Fruit fly (Drosophila melanogaster): Measurements from ENCODE around the gene CG33234.
A peak's percentile ranks its signal among the peaks of the same experiment; 100 is the strongest.

CG33234 gene

DNA sequence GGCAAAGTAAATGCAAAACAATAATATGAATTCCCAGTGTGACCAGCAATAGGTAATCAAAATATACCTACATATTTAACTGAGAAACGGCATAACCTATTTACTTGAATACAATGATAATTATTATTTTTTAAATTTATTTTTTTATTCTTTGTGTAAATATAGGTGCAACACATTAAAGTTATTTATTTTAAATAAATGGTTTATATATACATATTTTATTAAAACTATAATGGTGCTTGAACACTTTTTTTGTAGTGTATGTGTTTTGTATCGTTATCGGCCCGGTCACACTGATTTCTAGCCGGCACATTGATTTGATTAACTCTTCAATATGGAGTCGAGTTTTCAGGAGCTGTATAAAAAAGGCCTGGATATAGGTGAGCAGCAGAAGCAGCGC, 9.6 kb upstream of the CG33234 start, which contains the start of the genes ProRS-m, CG42304 and Snup (continued):
- TF ChIP-seq CG10462 (GFP tag; optimal IDR thresholded peaks at IDR 0.05) = no peak
- no peak for TF ChIP-seq fru (optimal IDR thresholded peaks at IDR 0.05)
- TF ChIP-seq ATbp (GFP tag; optimal IDR thresholded peaks at IDR 0.05) = no peak
- TF ChIP-seq gem (tag; optimal IDR thresholded peaks at IDR 0.05) = peak; percentile 84
- peak; percentile 47; the same call in 1 of the 2 replicates for TF ChIP-seq klu (GFP tag; IDR thresholded peaks at IDR 0.05)
- TF ChIP-seq jigr1 (GFP tag; IDR thresholded peaks at IDR 0.05) = 0 out of 3 replicates have a peak, but pooled peaks have one; percentile 53
- TF ChIP-seq hkb (optimal IDR thresholded peaks at IDR 0.05) = no peak
- TF ChIP-seq hkb (GFP tag; IDR thresholded peaks at IDR 0.05) = peak; percentile 63; the same call in 1 of the 2 replicates
- no peak for TF ChIP-seq crol (GFP tag; IDR thresholded peaks at IDR 0.05)
- TF ChIP-seq CG8944 (GFP tag; optimal IDR thresholded peaks at IDR 0.05) = no peak
- TF ChIP-seq scrt (GFP tag; optimal IDR thresholded peaks at IDR 0.05) = peak; percentile 13
- peak; percentile 83 for TF ChIP-seq CG12391 (tag; optimal IDR thresholded peaks at IDR 0.05)
- TF ChIP-seq en (GFP tag; optimal IDR thresholded peaks at IDR 0.05) = no peak
- TF ChIP-seq pros (GFP tag; optimal IDR thresholded peaks at IDR 0.05) = no peak
- TF ChIP-seq Jarid2 (GFP tag; optimal IDR thresholded peaks at IDR 0.05) = no peak
- TF ChIP-seq E2f1 (GFP tag; IDR thresholded peaks at IDR 0.05) = peak; percentile 82
- peak; percentile 76 for TF ChIP-seq nmo (GFP tag; optimal IDR thresholded peaks at IDR 0.05)
- peak; percentile 74 for TF ChIP-seq CG34422 (GFP tag; IDR thresholded peaks at IDR 0.05)
- no peak for TF ChIP-seq tna (GFP tag; IDR thresholded peaks at IDR 0.05; ENCODE audit: partially characterized antibody)
- TF ChIP-seq CG4820 (GFP tag; optimal IDR thresholded peaks at IDR 0.05) = peak; percentile 19
- no peak for TF ChIP-seq Sin3A (optimal IDR thresholded peaks at IDR 0.05)
- TF ChIP-seq sc (optimal IDR thresholded peaks at IDR 0.05) = no peak
- no peak for TF ChIP-seq sc (GFP tag; optimal IDR thresholded peaks at IDR 0.05)
- TF ChIP-seq Lim3 (GFP tag; IDR thresholded peaks at IDR 0.05) = no peak
- TF ChIP-seq zfh1 (GFP tag; IDR thresholded peaks at IDR 0.05) = 0 out of 3 replicates have a peak, but pooled peaks have one; percentile 53
- peak; percentile 22 for TF ChIP-seq az2 (GFP tag; optimal IDR thresholded peaks at IDR 0.05)
- no peak for TF ChIP-seq Bdp1 (GFP tag; optimal IDR thresholded peaks at IDR 0.05)
- peak; percentile 37; the same call in 1 of the 2 replicates for TF ChIP-seq H2.0 (GFP tag; IDR thresholded peaks at IDR 0.05)
- TF ChIP-seq CG11093 (GFP tag; IDR thresholded peaks at IDR 0.05) = no peak
- peak in 1 of 3 experiments; percentile 18 for TF ChIP-seq Stat92E (GFP tag; optimal IDR thresholded peaks at IDR 0.05)
- TF ChIP-seq CG2202 (tag; optimal IDR thresholded peaks at IDR 0.05) = no peak
- TF ChIP-seq hth (optimal IDR thresholded peaks at IDR 0.05) = no peak
- peak; percentile 88 for TF ChIP-seq Ptx1 (GFP tag; IDR thresholded peaks at IDR 0.05)
- TF ChIP-seq CG7271 (tag; optimal IDR thresholded peaks at IDR 0.05) = peak; percentile 54
- peak; percentile 30 for TF ChIP-seq CG9437 (GFP tag; optimal IDR thresholded peaks at IDR 0.05)
- TF ChIP-seq Xbp1 (GFP tag; optimal IDR thresholded peaks at IDR 0.05) = peak; percentile 36
- peak; percentile 61 for TF ChIP-seq CG8388 (GFP tag; optimal IDR thresholded peaks at IDR 0.05)
- peak; percentile 86 for TF ChIP-seq vvl (GFP tag; IDR thresholded peaks at IDR 0.05)
- TF ChIP-seq slou (GFP tag; optimal IDR thresholded peaks at IDR 0.05) = no peak
- TF ChIP-seq esg (GFP tag; conservative IDR thresholded peaks at IDR 0.05) = peak; percentile 65
- TF ChIP-seq CG7357 (GFP tag; IDR thresholded peaks at IDR 0.05) = peak; percentile 40; the same call in 1 of the 3 replicates
- TF ChIP-seq CG11560 (tag; IDR thresholded peaks at IDR 0.05) = no peak
- no peak for TF ChIP-seq bowl (GFP tag; IDR thresholded peaks at IDR 0.05)
- TF ChIP-seq Tbp (GFP tag; optimal IDR thresholded peaks at IDR 0.05) = no peak
- 0 out of 2 replicates have a peak, but pooled peaks have one; percentile 36 for TF ChIP-seq wdn (GFP tag; IDR thresholded peaks at IDR 0.05)
- no peak for TF ChIP-seq CG5180 (GFP tag; optimal IDR thresholded peaks at IDR 0.05)
- peak; percentile 87 for TF ChIP-seq CG2712 (tag; optimal IDR thresholded peaks at IDR 0.05)
- peak; percentile 14 for TF ChIP-seq cato (GFP tag; optimal IDR thresholded peaks at IDR 0.05; ENCODE audit: borderline replicate concordance)
- no peak for TF ChIP-seq CG8281 (tag; optimal IDR thresholded peaks at IDR 0.05)
- TF ChIP-seq twi (tag; optimal IDR thresholded peaks at IDR 0.05) = no peak
- TF ChIP-seq Sox102F (GFP tag; optimal IDR thresholded peaks at IDR 0.05) = peak; percentile 62
- TF ChIP-seq crp (GFP tag; optimal IDR thresholded peaks at IDR 0.05) = peak in 1 of 2 experiments; percentile 4

All from whole organism, embryonic.